Fruit fly (Drosophila melanogaster): ENCODE results near the gene LManI.

DNA sequence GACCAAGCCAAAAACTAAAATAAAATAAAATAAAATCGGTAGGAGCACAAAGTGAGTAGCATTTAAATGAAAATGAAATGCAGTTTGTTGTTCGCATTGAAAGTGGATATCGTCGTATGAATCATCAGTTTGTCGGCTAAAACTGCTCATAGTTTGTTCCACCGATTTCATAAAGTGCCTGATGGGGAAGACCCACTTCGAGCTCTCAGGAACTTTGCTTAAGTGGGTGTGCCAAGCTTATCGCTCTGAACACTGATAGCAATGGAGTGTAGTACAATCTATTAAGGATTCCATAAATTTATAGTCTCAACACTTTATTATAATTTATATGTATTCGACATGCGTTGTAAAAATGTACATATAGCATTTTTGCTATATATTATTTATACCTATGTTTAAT is 45.8 kb upstream of the LManI start:
- TF ChIP-seq Sox15 (GFP tag; optimal IDR thresholded peaks at IDR 0.05) (no peak), Blimp-1 (GFP tag; optimal IDR thresholded peaks at IDR 0.05) (no peak), CG3032 (tag; optimal IDR thresholded peaks at IDR 0.05) (no peak), CG8319 (GFP tag; optimal IDR thresholded peaks at IDR 0.05) (no peak), CG1621 (tag; optimal IDR thresholded peaks at IDR 0.05) (no peak), Sox102F (GFP tag; optimal IDR thresholded peaks at IDR 0.05) (no peak), CG6854 (GFP tag; optimal IDR thresholded peaks at IDR 0.05) (no peak), CG6792 (GFP tag; optimal IDR thresholded peaks at IDR 0.05) (no peak)

All from whole organism, prepupa.